Fruit fly (Drosophila melanogaster): ENCODE data around the gene CG12535.
A peak's percentile ranks its signal among the peaks of the same experiment; 100 is the strongest.

CG12535 gene

dm6 chrX:3440506-3440905 lies 8.2 kb downstream of the CG12535 start (continued):
- TF ChIP-seq Sox102F (GFP tag; optimal IDR thresholded peaks at IDR 0.05) = no peak
- no peak for TF ChIP-seq CG12299 (tag; optimal IDR thresholded peaks at IDR 0.05)
- TF ChIP-seq corto (GFP tag; optimal IDR thresholded peaks at IDR 0.05) = no peak
- TF ChIP-seq CG2875 (GFP tag; optimal IDR thresholded peaks at IDR 0.05) = no peak
- no peak for TF ChIP-seq Eip74EF (GFP tag; optimal IDR thresholded peaks at IDR 0.05)
- TF ChIP-seq CG8359 (GFP tag; optimal IDR thresholded peaks at IDR 0.05; ENCODE audit: borderline replicate concordance) = no peak
- TF ChIP-seq CG10321 (GFP tag; IDR thresholded peaks at IDR 0.05) = no peak
- TF ChIP-seq Ets65A (GFP tag) = peak; percentile 53
- TF ChIP-seq CG13296 (GFP tag; optimal IDR thresholded peaks at IDR 0.05) = no peak
- TF ChIP-seq CG8924 (tag; optimal IDR thresholded peaks at IDR 0.05) = no peak
- TF ChIP-seq CG1603 (tag; optimal IDR thresholded peaks at IDR 0.05) = no peak
- TF ChIP-seq ara (GFP tag; IDR thresholded peaks at IDR 0.05) = no peak
- no peak for TF ChIP-seq HHEX (GFP tag; optimal IDR thresholded peaks at IDR 0.05)
- TF ChIP-seq CG14667 (GFP tag; IDR thresholded peaks at IDR 0.05) = no peak
- no peak for TF ChIP-seq CG11398 (GFP tag; optimal IDR thresholded peaks at IDR 0.05)
- peak; percentile 83 for TF ChIP-seq cwo (GFP tag; optimal IDR thresholded peaks at IDR 0.05)
- TF ChIP-seq CG15514 (GFP tag; optimal IDR thresholded peaks at IDR 0.05) = no peak
- TF ChIP-seq CrebB (tag; optimal IDR thresholded peaks at IDR 0.05) = no peak
- TF ChIP-seq CG15073 (GFP tag; optimal IDR thresholded peaks at IDR 0.05) = no peak
- TF ChIP-seq Aef1 (GFP tag; IDR thresholded peaks at IDR 0.05) = no peak
- TF ChIP-seq CG33557 (GFP tag; optimal IDR thresholded peaks at IDR 0.05) = no peak
- TF ChIP-seq Sry-β (GFP tag; optimal IDR thresholded peaks at IDR 0.05) = no peak
- TF ChIP-seq CG8388 (GFP tag; optimal IDR thresholded peaks at IDR 0.05) = no peak
- no peak for TF ChIP-seq sima (GFP tag; optimal IDR thresholded peaks at IDR 0.05)
- TF ChIP-seq Asciz (GFP tag; optimal IDR thresholded peaks at IDR 0.05) = no peak
- TF ChIP-seq p53 (GFP tag; optimal IDR thresholded peaks at IDR 0.05) = no peak
- TF ChIP-seq br (optimal IDR thresholded peaks at IDR 0.05) = no peak
- TF ChIP-seq esg (GFP tag; conservative IDR thresholded peaks at IDR 0.05) = no peak
- no peak for TF ChIP-seq H15 (GFP tag; IDR thresholded peaks at IDR 0.05)
- no peak for TF ChIP-seq CG13123 (GFP tag; optimal IDR thresholded peaks at IDR 0.05)
- no peak for TF ChIP-seq seq (GFP tag; IDR thresholded peaks at IDR 0.05)
- TF ChIP-seq CG13624 (GFP tag; optimal IDR thresholded peaks at IDR 0.05) = no peak
- TF ChIP-seq gsb (GFP tag; IDR thresholded peaks at IDR 0.05) = no peak
- no peak for TF ChIP-seq Dref (GFP tag; IDR thresholded peaks at IDR 0.05)
- TF ChIP-seq zen (tag; optimal IDR thresholded peaks at IDR 0.05) = no peak
- peak; percentile 92 for TF ChIP-seq CG7987 (GFP tag; optimal IDR thresholded peaks at IDR 0.05)
- TF ChIP-seq sqz (GFP tag; optimal IDR thresholded peaks at IDR 0.05) = no peak
- no peak for TF ChIP-seq Kr (GFP tag; optimal IDR thresholded peaks at IDR 0.05)
- no peak for TF ChIP-seq CG18599 (GFP tag; optimal IDR thresholded peaks at IDR 0.05)
- TF ChIP-seq C15 (GFP tag; IDR thresholded peaks at IDR 0.05) = no peak
- TF ChIP-seq pho (GFP tag; optimal IDR thresholded peaks at IDR 0.05) = no peak
- no peak for TF ChIP-seq lmd (GFP tag; IDR thresholded peaks at IDR 0.05)
- TF ChIP-seq insv (GFP tag; optimal IDR thresholded peaks at IDR 0.05) = no peak
- no peak for TF ChIP-seq tll (GFP tag; optimal IDR thresholded peaks at IDR 0.05)
- no peak for TF ChIP-seq Doc2 (GFP tag; IDR thresholded peaks at IDR 0.05)
- no peak for TF ChIP-seq MBD-R2 (GFP tag; IDR thresholded peaks at IDR 0.05)
- TF ChIP-seq org-1 (GFP tag; optimal IDR thresholded peaks at IDR 0.05) = no peak
- TF ChIP-seq lab (GFP tag; optimal IDR thresholded peaks at IDR 0.05) = peak; percentile 24
- TF ChIP-seq dysf (GFP tag; IDR thresholded peaks at IDR 0.05) = 0 out of 3 replicates have a peak, but pooled peaks have one; percentile 8
- TF ChIP-seq crol (GFP tag; IDR thresholded peaks at IDR 0.05) = peak; percentile 71
- TF ChIP-seq CG11504 (tag; optimal IDR thresholded peaks at IDR 0.05) = peak; percentile 1
- TF ChIP-seq CG11696 (GFP tag; IDR thresholded peaks at IDR 0.05) = no peak
